Worm (Caenorhabditis elegans) whole organism, L4 larva: ENCODE data around the gene zig-4.

Experiments used
- D1046.2 ChIP-seq: fragments of 200-800 bp; sonication (Bioruptor generic); IDR thresholded peaks from 2 replicates; pipeline ENCODE4 v1.3.6; 2022; ENCODE audit warnings: missing genetic modification characterization, missing compliant biosample characterization
- F26F4.8 ChIP-seq: fragments of 200-800 bp; sonication (Bioruptor generic); conservative IDR thresholded peaks from 2 replicates; pipeline ENCODE4 v1.3.6; 2022; ENCODE audit warnings: missing genetic modification characterization, missing compliant biosample characterization
- F44E2.7 ChIP-seq: fragments of 200-800 bp; sonication (Bioruptor generic); IDR thresholded peaks from 2 replicates; pipeline ENCODE4 v2.1.2; 2022; ENCODE audit warnings: missing genetic modification characterization, missing compliant biosample characterization
- T26A8.4 ChIP-seq: fragments of 200-800 bp; sonication (Bioruptor generic); IDR thresholded peaks from 2 replicates; pipeline ENCODE4 v1.3.6; 2022; ENCODE audit warnings: missing genetic modification characterization, missing compliant biosample characterization
- Y48G9A.11 ChIP-seq: fragments of 200-800 bp; sonication (Bioruptor generic); IDR thresholded peaks from 2 replicates; pipeline ENCODE4 v1.3.6; 2022; ENCODE audit warnings: missing genetic modification reagents, missing genetic modification characterization, missing compliant biosample characterization
- Y75B8A.6 ChIP-seq: fragments of 200-800 bp; sonication (Bioruptor generic); IDR thresholded peaks from 2 replicates; pipeline ENCODE4 v1.3.6; 2022; ENCODE audit warnings: missing genetic modification reagents, missing genetic modification characterization, missing compliant biosample characterization
- ZK546.5 ChIP-seq, 2 experiments: sonication (generic microtip); optimal IDR thresholded peaks; 2 replicates each; lab custom pipeline; 2017; ENCODE audit warnings: missing biosample characterization in 2 of 2, missing genetic modification characterization in 2 of 2
- aha-1 ChIP-seq: fragments of 150-350 bp; peaks from one replicate; lab custom pipeline; 2014; ENCODE audit warnings: missing biosample characterization, missing genetic modification characterization
- aly-2 ChIP-seq: sonication (generic microtip); optimal IDR thresholded peaks from 2 replicates; lab custom pipeline; 2018; ENCODE audit warnings: missing biosample characterization, missing genetic modification characterization
- ama-1 ChIP-seq: fragments of 150-350 bp; optimal IDR thresholded peaks from 2 replicates; lab custom pipeline; 2014; ENCODE audit warnings: inconsistent platforms, mixed read lengths
- attf-4 ChIP-seq: sonication (generic microtip); optimal IDR thresholded peaks from 3 replicates; lab custom pipeline; 2017; ENCODE audit warnings: missing biosample characterization, missing genetic modification characterization
- ceh-20 ChIP-seq: fragments of 200-800 bp; sonication (Bioruptor generic); IDR thresholded peaks from 2 replicates; pipeline ENCODE4 v1.3.6; 2022; ENCODE audit warnings: missing genetic modification reagents, missing genetic modification characterization, missing compliant biosample characterization
- ceh-32 ChIP-seq: sonication (generic microtip); optimal IDR thresholded peaks from 2 replicates; lab custom pipeline; 2016; ENCODE audit warnings: mild to moderate bottlenecking, missing genetic modification characterization, missing compliant biosample characterization; ENCODE audit not compliant: poor library complexity
- ceh-62 ChIP-seq: sonication (generic microtip); optimal IDR thresholded peaks from 2 replicates; lab custom pipeline; 2017; ENCODE audit warnings: missing biosample characterization, missing genetic modification characterization
- ces-1 ChIP-seq: fragments of 150-350 bp; sonication (generic microtip); optimal IDR thresholded peaks from 4 replicates; lab custom pipeline; 2014; ENCODE audit warnings: missing biosample characterization, missing genetic modification reagents, missing genetic modification characterization
- cey-2 ChIP-seq: sonication (generic microtip); optimal IDR thresholded peaks from 3 replicates; lab custom pipeline; 2017; ENCODE audit warnings: missing genetic modification characterization, mild to moderate bottlenecking, missing compliant biosample characterization, antibody characterized with exemption, borderline replicate concordance; ENCODE audit not compliant: insufficient read depth
- daf-19 ChIP-seq: fragments of 200-800 bp; sonication (Bioruptor generic); conservative IDR thresholded peaks from 2 replicates; pipeline ENCODE4 v1.3.6; 2022; ENCODE audit warnings: missing genetic modification characterization, missing compliant biosample characterization
- dmd-9 ChIP-seq: fragments of 200-800 bp; sonication (Bioruptor generic); IDR thresholded peaks from 2 replicates; pipeline ENCODE4 v1.3.6; 2022; ENCODE audit warnings: missing genetic modification reagents, missing genetic modification characterization, missing compliant biosample characterization
- dve-1 ChIP-seq: sonication (generic microtip); optimal IDR thresholded peaks from 2 replicates; lab custom pipeline; 2017; ENCODE audit warnings: antibody characterized with exemption, mild to moderate bottlenecking, missing genetic modification characterization, missing compliant biosample characterization; ENCODE audit not compliant: insufficient read depth
- fkh-10 ChIP-seq: fragments of 150-350 bp; optimal IDR thresholded peaks from 2 replicates; lab custom pipeline; 2014; ENCODE audit warnings: missing biosample characterization, missing genetic modification reagents, missing genetic modification characterization
- fos-1 ChIP-seq: fragments of 150-350 bp; optimal IDR thresholded peaks from 2 replicates; lab custom pipeline; 2014; ENCODE audit warnings: missing biosample characterization, missing genetic modification characterization
- hif-1 ChIP-seq, 2 experiments: sonication (generic microtip); optimal IDR thresholded peaks; 2 replicates each; lab custom pipeline; 2016 to 2017; ENCODE audit warnings: missing compliant biosample characterization in 2 of 2, missing genetic modification characterization in 2 of 2, missing genetic modification reagents in 2 of 2, missing genotype in 2 of 2, mild to moderate bottlenecking in 1 of 2
- hlh-11 ChIP-seq: fragments of 200-800 bp; sonication (Bioruptor generic); optimal IDR thresholded peaks from 2 replicates; lab custom pipeline; 2018; ENCODE audit warnings: mild to moderate bottlenecking, missing genetic modification characterization, missing compliant biosample characterization
- hlh-30 ChIP-seq: sonication (generic microtip); optimal IDR thresholded peaks from 2 replicates; lab custom pipeline; 2017; ENCODE audit warnings: antibody characterized with exemption, mild to moderate bottlenecking, missing genetic modification characterization, missing compliant biosample characterization; ENCODE audit not compliant: insufficient read depth
- jun-1 ChIP-seq: fragments of 150-350 bp; optimal IDR thresholded peaks from 2 replicates; lab custom pipeline; 2014; ENCODE audit warnings: missing biosample characterization, missing genetic modification reagents, missing genetic modification characterization
- lim-7 ChIP-seq: fragments of 200-800 bp; sonication (Bioruptor generic); IDR thresholded peaks from 2 replicates; pipeline ENCODE4 v1.3.6; 2022; ENCODE audit warnings: missing genetic modification characterization, missing compliant biosample characterization
- lin-1 ChIP-seq: fragments of 200-800 bp; sonication (Bioruptor generic); IDR thresholded peaks from 2 replicates; pipeline ENCODE4 v1.3.6; 2022; ENCODE audit warnings: missing genetic modification reagents, missing genetic modification characterization, missing compliant biosample characterization
- lin-15B ChIP-seq: fragments of 150-350 bp; sonication (generic microtip); optimal IDR thresholded peaks from 3 replicates; lab custom pipeline; 2014; ENCODE audit warnings: missing biosample characterization, missing genetic modification characterization
- lin-29 ChIP-seq: fragments of 200-800 bp; sonication (Bioruptor generic); IDR thresholded peaks from 2 replicates; pipeline ENCODE4 v1.3.6; 2022; ENCODE audit warnings: missing genetic modification reagents, missing genetic modification characterization, missing compliant biosample characterization
- lin-39 ChIP-seq: fragments of 150-350 bp; optimal IDR thresholded peaks from 2 replicates; lab custom pipeline; 2014; ENCODE audit warnings: missing biosample characterization, missing genetic modification reagents, missing genetic modification characterization
- mxl-2 ChIP-seq: fragments of 200-800 bp; sonication (Bioruptor generic); conservative IDR thresholded peaks from 2 replicates; pipeline ENCODE4 v1.3.6; 2022; ENCODE audit warnings: missing genetic modification reagents, missing genetic modification characterization, missing compliant biosample characterization
- mxl-3 ChIP-seq: fragments of 200-800 bp; sonication (Bioruptor generic); optimal IDR thresholded peaks from 2 replicates; lab custom pipeline; 2018; ENCODE audit warnings: mild to moderate bottlenecking, missing genetic modification characterization, missing compliant biosample characterization
- nhr-102 ChIP-seq: sonication (generic microtip); optimal IDR thresholded peaks from 2 replicates; lab custom pipeline; 2016; ENCODE audit warnings: mild to moderate bottlenecking, missing genetic modification characterization, moderate library complexity, missing compliant biosample characterization
- nhr-11 ChIP-seq: fragments of 150-350 bp; optimal IDR thresholded peaks from 2 replicates; lab custom pipeline; 2014; ENCODE audit warnings: missing biosample characterization, missing genetic modification characterization
- nhr-28 ChIP-seq: fragments of 150-350 bp; optimal IDR thresholded peaks from 2 replicates; lab custom pipeline; 2014; ENCODE audit warnings: missing biosample characterization, missing genetic modification characterization
- nhr-42 ChIP-seq: fragments of 200-800 bp; sonication (Bioruptor generic); IDR thresholded peaks from 2 replicates; pipeline ENCODE4 v1.3.6; 2022; ENCODE audit warnings: missing genetic modification characterization, missing compliant biosample characterization
- nhr-76 ChIP-seq: fragments of 150-350 bp; optimal IDR thresholded peaks from 2 replicates; lab custom pipeline; 2014; ENCODE audit warnings: missing biosample characterization, missing genetic modification characterization
- php-3 ChIP-seq: fragments of 200-800 bp; sonication (Bioruptor generic); IDR thresholded peaks from 2 replicates; pipeline ENCODE4 v1.3.6; 2022; ENCODE audit warnings: missing genetic modification reagents, missing genetic modification characterization, missing compliant biosample characterization
- skn-1 ChIP-seq: fragments of 150-350 bp; optimal IDR thresholded peaks from 2 replicates; lab custom pipeline; 2014; ENCODE audit warnings: missing biosample characterization, missing genetic modification characterization
- tra-1 ChIP-seq: fragments of 200-800 bp; sonication (Bioruptor generic); IDR thresholded peaks from 2 replicates; pipeline ENCODE4 v1.3.6; 2022; ENCODE audit warnings: missing genetic modification reagents, missing genetic modification characterization, missing compliant biosample characterization
- vab-7 ChIP-seq: fragments of 200-800 bp; sonication (Bioruptor generic); IDR thresholded peaks from 2 replicates; pipeline ENCODE4 v1.3.6; 2022; ENCODE audit warnings: missing genetic modification reagents, missing genetic modification characterization, missing compliant biosample characterization
- ztf-11 ChIP-seq: fragments of 150-350 bp; optimal IDR thresholded peaks from 2 replicates; lab custom pipeline; 2014; ENCODE audit warnings: missing biosample characterization, missing genetic modification characterization

zig-4 gene

DNA sequence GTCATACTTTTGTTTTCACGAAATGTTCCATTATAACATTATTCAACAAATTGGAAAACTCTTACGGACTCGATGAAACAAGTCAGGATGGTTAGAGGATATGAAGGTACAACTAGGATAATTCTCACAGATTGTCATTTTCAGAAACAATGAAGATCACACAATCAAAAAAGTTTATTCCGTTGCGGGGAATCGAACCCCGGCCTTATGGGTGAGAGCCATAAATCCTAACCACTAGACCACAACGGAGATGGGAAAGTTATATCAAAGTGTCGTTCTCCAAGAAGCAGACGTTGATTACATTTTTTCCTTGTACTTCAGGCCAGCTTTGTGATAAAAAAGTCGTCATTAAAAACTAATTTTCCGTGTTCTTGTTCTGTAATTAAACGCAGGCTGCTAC, 27.1 kb upstream of the zig-4 start (continued):
- TF ChIP-seq ceh-32 (no peak), lin-39 (tag; lab: Kevin White, UChicago) (no peak), cey-2 (no peak), aly-2 (no peak), lin-15B (no peak), dmd-9 (no peak), F26F4.8 (GFP tag; lab: Robert Waterston, UW) (0 out of 2 replicates have a peak, but pooled peaks have one; percentile 50), nhr-76 (tag; lab: Kevin White, UChicago) (no peak), nhr-102 (tag; lab: Kevin White, UChicago) (no peak), jun-1 (tag; lab: Kevin White, UChicago) (no peak), nhr-28 (tag; lab: Kevin White, UChicago) (no peak), hlh-30 (tag; lab: Kevin White, UChicago) (peak; percentile 21), T26A8.4 (GFP tag; lab: Robert Waterston, UW) (no peak), nhr-42 (GFP tag; lab: Robert Waterston, UW) (no peak), ceh-20 (no peak; the same call in 1 of the 2 replicates), php-3 (GFP tag; lab: Robert Waterston, UW) (no peak), ztf-11 (no peak), mxl-2 (GFP tag; lab: Robert Waterston, UW) (no peak), D1046.2 (GFP tag; lab: Robert Waterston, UW) (0 out of 2 replicates have a peak, but pooled peaks have one; percentile 74), fos-1 (no peak), skn-1 (tag; lab: Kevin White, UChicago) (no peak), hif-1 (tag; optimal IDR thresholded peaks at IDR 0.05; lab: Kevin White, UChicago) (no peak), lin-1 (0 out of 2 replicates have a peak, but pooled peaks have one; percentile 18), ces-1 (GFP tag; lab: Kevin White, UChicago) (no peak), Y75B8A.6 (GFP tag; lab: Robert Waterston, UW) (peak; percentile 38; the same call in 1 of the 2 replicates), daf-19 (GFP tag; lab: Robert Waterston, UW) (no peak), attf-4 (tag; lab: Kevin White, UChicago) (no peak), vab-7 (no peak; the same call in 1 of the 2 replicates), dve-1 (no peak), ama-1 (lab: Kevin White, UChicago) (no peak), F44E2.7 (no peak), lim-7 (GFP tag; lab: Robert Waterston, UW) (peak; percentile 80), fkh-10 (GFP tag; lab: Kevin White, UChicago) (no peak), nhr-11 (no peak), Y48G9A.11 (no peak), lin-29 (GFP tag; lab: Robert Waterston, UW) (no peak), hlh-11 (tag; lab: Kevin White, UChicago) (no peak), ZK546.5 (tag; optimal IDR thresholded peaks at IDR 0.05; lab: Kevin White, UChicago) (no peak)

DNA sequence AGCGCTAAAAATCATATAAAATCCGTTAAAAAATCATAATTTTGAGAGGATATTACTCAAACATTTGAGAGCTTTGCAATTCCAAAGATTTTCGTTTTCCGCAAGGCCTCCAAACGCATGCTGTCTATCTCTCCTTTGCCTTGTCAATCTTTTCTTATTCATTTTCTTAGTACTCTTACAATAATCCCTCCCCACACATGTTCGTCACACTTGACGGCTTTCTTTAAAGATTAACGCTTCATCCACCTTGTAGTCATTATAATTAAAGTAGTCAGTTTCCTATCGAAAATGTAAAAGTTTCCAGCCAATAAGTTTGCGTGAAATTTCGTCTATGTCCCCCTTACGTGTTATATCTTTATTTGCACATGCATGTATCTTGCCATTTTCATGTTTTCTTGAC, 25.1 kb upstream of the zig-4 start:
- TF ChIP-seq aha-1 (tag; lab: Kevin White, UChicago) (no peak), mxl-3 (no peak), tra-1 (no peak), ceh-62 (no peak), jun-1 (tag; lab: Kevin White, UChicago) (no peak), nhr-76 (tag; lab: Kevin White, UChicago) (no peak)
